Worm (Caenorhabditis elegans) whole organism, late embryonic: ENCODE results near the gene ZK632.4.

Source experiments
- C38D4.7 ChIP-seq: fragments of 200-800 bp; sonication (Bioruptor generic); optimal IDR thresholded peaks from 2 replicates; lab custom pipeline; 2018; ENCODE audit warnings: mild to moderate bottlenecking, missing genetic modification characterization, moderate library complexity, missing compliant biosample characterization
- Y22D7AL.16 ChIP-seq: sonication (generic microtip); optimal IDR thresholded peaks from 2 replicates; lab custom pipeline; 2016; ENCODE audit warnings: missing genetic modification characterization, missing compliant biosample characterization
- ama-1 ChIP-seq: fragments of 150-350 bp; optimal IDR thresholded peaks from 2 replicates; lab custom pipeline; 2014
- ceh-22 ChIP-seq: sonication (generic microtip); optimal IDR thresholded peaks from 2 replicates; lab custom pipeline; 2017; ENCODE audit warnings: missing biosample characterization, missing genetic modification characterization
- ceh-24 ChIP-seq: sonication (generic microtip); optimal IDR thresholded peaks from 2 replicates; lab custom pipeline; 2016; ENCODE audit warnings: mild to moderate bottlenecking, missing genetic modification characterization, missing compliant biosample characterization
- ceh-31 ChIP-seq: sonication (generic microtip); optimal IDR thresholded peaks from 2 replicates; lab custom pipeline; 2016; ENCODE audit warnings: missing genetic modification characterization, missing compliant biosample characterization
- ceh-34 ChIP-seq: sonication (generic microtip); optimal IDR thresholded peaks from 2 replicates; lab custom pipeline; 2016; ENCODE audit warnings: mild to moderate bottlenecking, missing genetic modification characterization, missing compliant biosample characterization
- ceh-48 ChIP-seq: sonication (generic microtip); optimal IDR thresholded peaks from 2 replicates; lab custom pipeline; 2016; ENCODE audit warnings: missing genetic modification characterization, inconsistent platforms, missing compliant biosample characterization
- che-1 ChIP-seq: sonication (generic microtip); optimal IDR thresholded peaks from 2 replicates; lab custom pipeline; 2016; ENCODE audit warnings: mild to moderate bottlenecking, missing genetic modification characterization, missing compliant biosample characterization
- dve-1 ChIP-seq: sonication (generic microtip); optimal IDR thresholded peaks from 2 replicates; lab custom pipeline; 2017; ENCODE audit warnings: antibody characterized with exemption, mild to moderate bottlenecking, missing genetic modification characterization, missing compliant biosample characterization
- ets-4 ChIP-seq: sonication (generic microtip); optimal IDR thresholded peaks from 2 replicates; lab custom pipeline; 2016; ENCODE audit warnings: missing genetic modification characterization, missing compliant biosample characterization
- eyg-1 ChIP-seq: sonication (generic microtip); optimal IDR thresholded peaks from 2 replicates; lab custom pipeline; 2016; ENCODE audit warnings: missing genotype, missing genetic modification characterization, missing compliant biosample characterization
- hlh-13 ChIP-seq: fragments of 200-800 bp; sonication (Bioruptor generic); optimal IDR thresholded peaks from 2 replicates; lab custom pipeline; 2018; ENCODE audit warnings: mild to moderate bottlenecking, missing genetic modification characterization, missing compliant biosample characterization
- hlh-30 ChIP-seq: sonication (generic microtip); optimal IDR thresholded peaks from 2 replicates; lab custom pipeline; 2017; ENCODE audit warnings: antibody characterized with exemption, missing genetic modification characterization, missing compliant biosample characterization; ENCODE audit not compliant: insufficient read depth
- hlh-6 ChIP-seq: sonication (generic microtip); optimal IDR thresholded peaks from 2 replicates; lab custom pipeline; 2016; ENCODE audit warnings: missing genotype, missing genetic modification characterization, missing compliant biosample characterization
- hlh-8 ChIP-seq: sonication (generic microtip); optimal IDR thresholded peaks from 2 replicates; lab custom pipeline; 2016; ENCODE audit warnings: missing genotype, missing genetic modification characterization, missing compliant biosample characterization
- nfya-1 ChIP-seq: sonication (generic microtip); optimal IDR thresholded peaks from 2 replicates; lab custom pipeline; 2017; ENCODE audit warnings: missing genetic modification characterization, mild to moderate bottlenecking, missing compliant biosample characterization, antibody characterized with exemption, moderate library complexity
- odd-2 ChIP-seq: sonication (generic microtip); optimal IDR thresholded peaks from 2 replicates; lab custom pipeline; 2017; ENCODE audit warnings: antibody characterized with exemption, mild to moderate bottlenecking, missing genetic modification characterization, missing compliant biosample characterization
- pat-9 ChIP-seq: fragments of 200-800 bp; sonication (Bioruptor generic); optimal IDR thresholded peaks from 2 replicates; lab custom pipeline; 2018; ENCODE audit warnings: mild to moderate bottlenecking, missing genetic modification characterization, moderate library complexity, missing compliant biosample characterization
- pha-4 ChIP-seq: fragments of 150-350 bp; optimal IDR thresholded peaks from 2 replicates; lab custom pipeline; 2018; ENCODE audit warnings: missing biosample characterization, missing genetic modification reagents, missing genetic modification characterization
- pros-1 ChIP-seq: fragments of 150-350 bp; optimal IDR thresholded peaks from 2 replicates; lab custom pipeline; 2014; ENCODE audit warnings: missing biosample characterization, missing genetic modification reagents, missing genetic modification characterization
- ref-2 ChIP-seq: sonication (generic microtip); optimal IDR thresholded peaks from 2 replicates; lab custom pipeline; 2016; ENCODE audit warnings: missing genetic modification characterization, missing compliant biosample characterization
- rnt-1 ChIP-seq: sonication (generic microtip); optimal IDR thresholded peaks from 2 replicates; lab custom pipeline; 2016; ENCODE audit warnings: missing genetic modification characterization, missing compliant biosample characterization
- sox-2 ChIP-seq: fragments of 200-800 bp; sonication (Bioruptor generic); IDR thresholded peaks from 2 replicates; pipeline ENCODE4 v1.3.6; 2022; ENCODE audit warnings: missing genetic modification reagents, missing genetic modification characterization, missing compliant biosample characterization
- tbx-2 ChIP-seq: sonication (generic microtip); optimal IDR thresholded peaks from 2 replicates; lab custom pipeline; 2016; ENCODE audit warnings: missing genetic modification characterization, missing compliant biosample characterization
- ttx-3 ChIP-seq: sonication (generic microtip); optimal IDR thresholded peaks from 2 replicates; lab custom pipeline; 2016; ENCODE audit warnings: missing genetic modification reagents, missing genetic modification characterization, missing compliant biosample characterization
- unc-55 ChIP-seq: sonication (generic microtip); optimal IDR thresholded peaks from 2 replicates; lab custom pipeline; 2017; ENCODE audit warnings: missing biosample characterization, missing genetic modification reagents, missing genetic modification characterization
- unc-86 ChIP-seq: sonication (generic microtip); optimal IDR thresholded peaks from 2 replicates; lab custom pipeline; 2016; ENCODE audit warnings: missing genetic modification characterization, missing compliant biosample characterization
- zip-5 ChIP-seq: sonication (generic microtip); optimal IDR thresholded peaks from 2 replicates; lab custom pipeline; 2016; ENCODE audit warnings: missing genetic modification characterization, missing compliant biosample characterization

The ZK632.4 gene

ce11 chrIII:9834888-9835287, 27.6 kb upstream of the ZK632.4 start, which contains the start of gene K11H3.8:
Gene K11H3.8, plus strand, starts transcription at chrIII:9835188.
- no peak for TF ChIP-seq eyg-1 (tag; lab: Kevin White, UChicago)
- TF ChIP-seq hlh-6 (tag; lab: Kevin White, UChicago) = no peak

DNA sequence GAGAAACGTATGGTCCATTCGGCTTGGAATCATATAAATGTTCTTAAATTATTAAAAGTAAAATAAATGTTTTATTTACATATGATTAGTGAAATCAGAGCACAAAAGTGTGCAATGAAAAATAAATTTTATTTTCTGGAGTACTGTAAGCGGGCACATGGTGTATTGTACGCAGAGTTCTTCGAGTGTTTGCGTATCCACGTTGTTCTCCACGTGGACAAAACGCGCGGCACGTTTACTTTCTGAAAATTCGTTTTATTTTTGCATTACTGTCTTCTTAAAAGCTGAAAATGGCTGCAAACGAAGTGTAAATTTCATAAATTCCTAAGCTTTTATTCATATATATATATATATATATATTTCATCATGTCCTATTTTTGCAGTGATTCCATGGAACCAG, 25.3 kb upstream of the ZK632.4 start:
- no peak for TF ChIP-seq ceh-22 (tag; lab: Kevin White, UChicago)
- no peak for TF ChIP-seq unc-55 (GFP tag; lab: Kevin White, UChicago)
- TF ChIP-seq dve-1 (tag; lab: Kevin White, UChicago) = no peak
- TF ChIP-seq nfya-1 (tag; lab: Kevin White, UChicago) = no peak
- no peak for TF ChIP-seq sox-2 (GFP tag; lab: Robert Waterston, UW)
- TF ChIP-seq ceh-48 = no peak
- TF ChIP-seq Y22D7AL.16 (tag; lab: Kevin White, UChicago) = no peak
- TF ChIP-seq, all 69 proteins: peak for 0

DNA sequence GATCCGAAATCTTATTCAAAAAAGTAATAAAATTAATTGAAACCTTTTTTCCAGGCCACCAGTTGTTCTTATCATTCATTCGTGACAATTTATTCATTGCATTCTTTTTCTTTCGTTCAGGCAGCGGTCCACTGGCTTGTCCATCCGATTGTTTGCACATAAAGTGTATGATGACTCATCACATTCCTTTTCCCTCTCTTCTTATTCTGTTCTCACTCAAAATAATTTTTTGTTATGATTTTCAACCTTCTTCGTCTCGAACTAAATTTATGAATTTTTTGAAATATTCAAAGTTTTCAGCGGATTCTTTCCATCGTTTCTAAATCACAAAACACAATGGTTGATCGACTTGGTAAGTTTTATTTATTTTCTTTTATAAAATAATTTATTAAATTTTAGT, 23.2 kb upstream of the ZK632.4 start, which contains the start of gene ZK632.12:
ZK632.12 (plus strand) TSS at position 301 of the 400 bp plus-strand sequence.
- TF ChIP-seq unc-55 (GFP tag; lab: Kevin White, UChicago) = no peak
- no peak for TF ChIP-seq zip-5 (tag; lab: Kevin White, UChicago)
- TF ChIP-seq ref-2 (tag; lab: Kevin White, UChicago) = no peak
- no peak for TF ChIP-seq rnt-1
- TF ChIP-seq ets-4 = no peak
- TF ChIP-seq ceh-34 (tag; lab: Kevin White, UChicago) = no peak
- no peak for TF ChIP-seq pha-4 (tag; lab: Kevin White, UChicago)
- TF ChIP-seq ceh-31 (tag; lab: Kevin White, UChicago) = no peak
- TF ChIP-seq ttx-3 = no peak
- TF ChIP-seq pat-9 (tag; lab: Kevin White, UChicago) = no peak
- TF ChIP-seq ama-1 = no peak

ce11 chrIII:9827163-9827951, 20.1 kb upstream of the ZK632.4 start, which contains the start of the genes ZK632.10 and ZK632.11:
Gene ZK632.10, minus strand, starts transcription at chrIII:9827722.
Gene ZK632.11, plus strand, starts transcription at chrIII:9827915.
- TF ChIP-seq hlh-30 (tag; lab: Kevin White, UChicago) (peak; percentile 78), nfya-1 (tag; lab: Kevin White, UChicago) (peak; percentile 18), rnt-1 (peak; percentile 7), eyg-1 (tag; lab: Kevin White, UChicago) (no peak), pha-4 (tag; lab: Kevin White, UChicago) (no peak), hlh-8 (tag; lab: Kevin White, UChicago) (no peak), unc-86 (tag; lab: Kevin White, UChicago) (no peak)

- no peak for TF ChIP-seq pros-1
- TF ChIP-seq ceh-24 (tag; lab: Kevin White, UChicago) = no peak
- TF ChIP-seq nfya-1 (tag; lab: Kevin White, UChicago) = peak; percentile 3
- peak; percentile 55 for TF ChIP-seq hlh-30 (tag; lab: Kevin White, UChicago)
- no peak for TF ChIP-seq sox-2 (GFP tag; lab: Robert Waterston, UW)
These were observed 18.8 kb upstream of the ZK632.4 start for ce11 chrIII:9826005-9826404.

ce11 chrIII:9825073-9825828, 18.0 kb upstream of the ZK632.4 start, which contains the start of gene ZK632.9:
Gene ZK632.9, minus strand, starts transcription at chrIII:9825432.
- TF ChIP-seq tbx-2 = peak; percentile 14
- no peak for TF ChIP-seq hlh-13 (GFP tag; lab: Kevin White, UChicago)
- TF ChIP-seq odd-2 = no peak
- no peak for TF ChIP-seq C38D4.7
- no peak for TF ChIP-seq che-1 (tag; lab: Kevin White, UChicago)
